Fruit fly (Drosophila melanogaster): Measurements from ENCODE around the gene rump.

rump gene

DNA sequence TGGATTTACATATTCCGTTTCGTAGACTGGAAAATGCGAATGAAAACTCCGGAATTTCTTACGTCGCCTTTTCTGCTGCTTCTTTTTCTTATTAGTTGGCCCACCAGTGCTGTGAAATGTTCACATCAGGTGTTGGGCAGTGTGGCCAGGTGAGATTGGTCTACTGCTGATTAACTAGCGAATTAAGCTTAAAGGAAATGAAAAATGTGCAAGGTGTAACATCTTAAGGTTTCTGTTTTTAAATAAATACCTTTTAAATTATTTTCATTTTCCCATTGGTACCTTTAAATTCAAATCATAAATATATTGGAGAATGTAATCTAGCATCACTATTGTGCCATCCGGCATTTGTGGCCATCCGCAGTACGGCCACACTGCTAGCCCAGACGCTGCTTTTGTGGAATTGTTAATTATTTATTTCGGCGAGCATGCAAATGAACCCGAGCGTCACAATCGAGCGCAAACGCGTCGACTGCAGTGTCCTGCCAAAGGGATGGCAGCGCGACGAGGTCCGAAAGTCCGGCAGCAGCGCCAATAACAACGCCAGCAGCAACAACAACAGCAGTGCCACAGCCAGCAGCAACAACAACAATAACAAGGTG, 49.4 kb upstream of the rump start, which contains the start of the genes AP-1mu and MBD-like (continued):
- TF ChIP-seq Hmx (GFP tag; optimal IDR thresholded peaks at IDR 0.05) (peak; percentile 27), prd (optimal IDR thresholded peaks at IDR 0.05) (no peak), prd (GFP tag; IDR thresholded peaks at IDR 0.05) (peak; percentile 77), amos (GFP tag; IDR thresholded peaks at IDR 0.05; ENCODE audit: partially characterized antibody) (peak; percentile 29; the same call in 1 of the 2 replicates), emc (GFP tag; optimal IDR thresholded peaks at IDR 0.05) (peak; percentile 1), tx (GFP tag; optimal IDR thresholded peaks at IDR 0.05) (peak; percentile 58), Atf3 (GFP tag; optimal IDR thresholded peaks at IDR 0.05) (peak; percentile 65), CTCF (GFP tag; optimal IDR thresholded peaks at IDR 0.05) (no peak), Elba2 (GFP tag; optimal IDR thresholded peaks at IDR 0.05) (peak; percentile 99), Abd-B (GFP tag; optimal IDR thresholded peaks at IDR 0.05) (peak; percentile 73), CG17361 (GFP tag; IDR thresholded peaks at IDR 0.05) (peak; percentile 76), bcd (GFP tag; optimal IDR thresholded peaks at IDR 0.05) (peak; percentile 69), Opbp (GFP tag; IDR thresholded peaks at IDR 0.05; ENCODE audit: partially characterized antibody) (no peak), CG32767 (GFP tag; IDR thresholded peaks at IDR 0.05) (0 out of 2 replicates have a peak, but pooled peaks have one; percentile 45), Atf6 (GFP tag; IDR thresholded peaks at IDR 0.05) (peak; percentile 67), Dek (tag; optimal IDR thresholded peaks at IDR 0.05) (peak; percentile 50), CG10565 (GFP tag; optimal IDR thresholded peaks at IDR 0.05) (no peak), Blimp-1 (GFP tag; optimal IDR thresholded peaks at IDR 0.05) (peak; percentile 0), Side (GFP tag; optimal IDR thresholded peaks at IDR 0.05) (peak; percentile 39), Hsf (GFP tag; optimal IDR thresholded peaks at IDR 0.05) (peak; percentile 77), Myb (GFP tag; optimal IDR thresholded peaks at IDR 0.05) (peak; percentile 48), dmrt99B (tag; optimal IDR thresholded peaks at IDR 0.05) (no peak), gcm (GFP tag; optimal IDR thresholded peaks at IDR 0.05) (peak; percentile 38), CG8944 (GFP tag; optimal IDR thresholded peaks at IDR 0.05) (peak; percentile 63), ftz-f1 (GFP tag; optimal IDR thresholded peaks at IDR 0.05) (no peak), Xbp1 (GFP tag; optimal IDR thresholded peaks at IDR 0.05) (peak; percentile 73), NK7.1 (GFP tag; optimal IDR thresholded peaks at IDR 0.05) (no peak), org-1 (GFP tag; optimal IDR thresholded peaks at IDR 0.05) (no peak), CG3847 (GFP tag; IDR thresholded peaks at IDR 0.05) (peak; percentile 88), CG7987 (GFP tag; optimal IDR thresholded peaks at IDR 0.05) (peak; percentile 4), zfh1 (GFP tag; IDR thresholded peaks at IDR 0.05) (peak; percentile 49; the same call in 2 of the 3 replicates), tll (GFP tag; optimal IDR thresholded peaks at IDR 0.05) (no peak), CG14667 (GFP tag; IDR thresholded peaks at IDR 0.05) (peak; percentile 43), CG12219 (GFP tag; optimal IDR thresholded peaks at IDR 0.05) (no peak), ato (GFP tag; IDR thresholded peaks at IDR 0.05; ENCODE audit: partially characterized antibody) (no peak), HLH54F (GFP tag; optimal IDR thresholded peaks at IDR 0.05) (peak; percentile 80), sug (tag; optimal IDR thresholded peaks at IDR 0.05) (peak; percentile 70), insv (GFP tag; optimal IDR thresholded peaks at IDR 0.05) (peak; percentile 68 to 97), CG10274 (GFP tag; optimal IDR thresholded peaks at IDR 0.05) (no peak), CHES-1-like (GFP tag; optimal IDR thresholded peaks at IDR 0.05) (peak; percentile 70), az2 (GFP tag; optimal IDR thresholded peaks at IDR 0.05) (peak; percentile 60), CG13287 (GFP tag; IDR thresholded peaks at IDR 0.05; ENCODE audit: partially characterized antibody) (peak; percentile 55; the same call in 1 of the 2 replicates), CG16815 (GFP tag; optimal IDR thresholded peaks at IDR 0.05) (peak; percentile 39), phol (tag; optimal IDR thresholded peaks at IDR 0.05) (peak; percentile 75), CG17802 (tag; optimal IDR thresholded peaks at IDR 0.05) (peak; percentile 17), CG12104 (GFP tag; optimal IDR thresholded peaks at IDR 0.05) (peak; percentile 71), CG9437 (GFP tag; optimal IDR thresholded peaks at IDR 0.05) (peak; percentile 62), sqz (GFP tag; optimal IDR thresholded peaks at IDR 0.05) (no peak), Nf-YB (GFP tag; optimal IDR thresholded peaks at IDR 0.05) (peak; percentile 18), dmrt11E (tag; optimal IDR thresholded peaks at IDR 0.05) (peak; percentile 55)
